Worm (Caenorhabditis elegans) whole organism, L2 larva: ENCODE results near the gene str-139.

Source experiments
- C34F6.9 ChIP-seq: fragments of 150-350 bp; optimal IDR thresholded peaks from 2 replicates; lab custom pipeline; 2014; ENCODE audit warnings: missing biosample characterization, missing genetic modification characterization
- F13H6.1 ChIP-seq: sonication (generic microtip); optimal IDR thresholded peaks from 2 replicates; lab custom pipeline; 2016; ENCODE audit warnings: missing genetic modification characterization, missing compliant biosample characterization
- aly-2 ChIP-seq: fragments of 150-350 bp; optimal IDR thresholded peaks from 2 replicates; lab custom pipeline; 2014; ENCODE audit warnings: missing biosample characterization, missing genetic modification characterization
- ama-1 ChIP-seq: fragments of 150-350 bp; optimal IDR thresholded peaks from 2 replicates; lab custom pipeline; 2018; ENCODE audit warnings: inconsistent platforms
- blmp-1 ChIP-seq: sonication (generic microtip); optimal IDR thresholded peaks from 2 replicates; lab custom pipeline; 2017; ENCODE audit warnings: missing genetic modification characterization, mild to moderate bottlenecking, missing compliant biosample characterization, antibody characterized with exemption, moderate library complexity; ENCODE audit not compliant: insufficient read depth
- ceh-16 ChIP-seq: fragments of 150-350 bp; optimal IDR thresholded peaks from 2 replicates; lab custom pipeline; 2014; ENCODE audit warnings: missing biosample characterization, missing genetic modification characterization
- ceh-82 ChIP-seq: fragments of 150-350 bp; optimal IDR thresholded peaks from 2 replicates; lab custom pipeline; 2014; ENCODE audit warnings: missing biosample characterization, missing genetic modification characterization
- crh-2 ChIP-seq: sonication (generic microtip); optimal IDR thresholded peaks from 2 replicates; lab custom pipeline; 2017; ENCODE audit warnings: missing biosample characterization, missing genetic modification characterization
- dmd-4 ChIP-seq: sonication (generic microtip); optimal IDR thresholded peaks from 2 replicates; lab custom pipeline; 2017; ENCODE audit warnings: missing biosample characterization, missing genetic modification characterization
- elt-1 ChIP-seq: fragments of 150-350 bp; optimal IDR thresholded peaks from 2 replicates; lab custom pipeline; 2014; ENCODE audit warnings: missing biosample characterization, missing genetic modification characterization
- lin-11 ChIP-seq: fragments of 150-350 bp; sonication (generic microtip); optimal IDR thresholded peaks from 2 replicates; lab custom pipeline; 2014; ENCODE audit warnings: missing biosample characterization, missing genetic modification characterization, inconsistent platforms, mixed read lengths
- lin-13 ChIP-seq: fragments of 150-350 bp; optimal IDR thresholded peaks from 2 replicates; lab custom pipeline; 2014; ENCODE audit warnings: missing biosample characterization, missing genetic modification reagents, missing genetic modification characterization
- lin-39 ChIP-seq: fragments of 150-350 bp; optimal IDR thresholded peaks from 2 replicates; lab custom pipeline; 2014; ENCODE audit warnings: missing biosample characterization, missing genetic modification reagents, missing genetic modification characterization
- lsy-2 ChIP-seq, 2 experiments: fragments of 150-350 bp in 1 of 2; sonication (generic microtip) in 1 of 2; optimal IDR thresholded peaks; 2 replicates each; lab custom pipeline; 2014 to 2017; ENCODE audit warnings: missing biosample characterization in 2 of 2, missing genetic modification characterization in 2 of 2
- mab-5 ChIP-seq: fragments of 150-350 bp; optimal IDR thresholded peaks from 2 replicates; lab custom pipeline; 2014; ENCODE audit warnings: missing biosample characterization, missing genetic modification characterization
- mbf-1 ChIP-seq: sonication (generic microtip); optimal IDR thresholded peaks from 2 replicates; lab custom pipeline; 2017; ENCODE audit warnings: missing biosample characterization, missing genetic modification characterization
- nhr-10 ChIP-seq: sonication (generic microtip); optimal IDR thresholded peaks from 2 replicates; lab custom pipeline; 2017; ENCODE audit warnings: missing biosample characterization, missing genetic modification characterization
- nhr-11 ChIP-seq: fragments of 150-350 bp; optimal IDR thresholded peaks from 2 replicates; lab custom pipeline; 2014; ENCODE audit warnings: missing biosample characterization, missing genetic modification characterization
- nhr-21 ChIP-seq: fragments of 150-350 bp; optimal IDR thresholded peaks from 2 replicates; lab custom pipeline; 2014; ENCODE audit warnings: missing biosample characterization, missing genetic modification characterization
- nhr-23 ChIP-seq: fragments of 150-350 bp; optimal IDR thresholded peaks from 2 replicates; lab custom pipeline; 2014; ENCODE audit warnings: missing biosample characterization, missing genetic modification reagents, missing genetic modification characterization
- nhr-237 ChIP-seq: fragments of 150-350 bp; optimal IDR thresholded peaks from 2 replicates; lab custom pipeline; 2014; ENCODE audit warnings: missing biosample characterization, missing genetic modification characterization
- nhr-25 ChIP-seq: fragments of 150-350 bp; sonication (generic microtip); optimal IDR thresholded peaks from 3 replicates; lab custom pipeline; 2014; ENCODE audit warnings: missing biosample characterization, missing genetic modification characterization
- nhr-6 ChIP-seq: fragments of 150-350 bp; optimal IDR thresholded peaks from 2 replicates; lab custom pipeline; 2014; ENCODE audit warnings: missing biosample characterization, missing genetic modification characterization
- nhr-77 ChIP-seq: fragments of 150-350 bp; optimal IDR thresholded peaks from 2 replicates; lab custom pipeline; 2014; ENCODE audit warnings: missing biosample characterization, missing genetic modification characterization
- sem-4 ChIP-seq: fragments of 150-350 bp; optimal IDR thresholded peaks from 2 replicates; lab custom pipeline; 2014; ENCODE audit warnings: missing biosample characterization, missing genetic modification reagents, missing genetic modification characterization
- skn-1 ChIP-seq: sonication (generic microtip); optimal IDR thresholded peaks from 2 replicates; lab custom pipeline; 2017; ENCODE audit warnings: missing biosample characterization, missing genetic modification characterization
- sma-3 ChIP-seq: sonication (generic microtip); optimal IDR thresholded peaks from 2 replicates; lab custom pipeline; 2016; ENCODE audit warnings: missing genetic modification reagents, missing genetic modification characterization, missing compliant biosample characterization
- sma-9 ChIP-seq, 2 experiments: fragments of 150-350 bp in 1 of 2; sonication (generic microtip) in 1 of 2; optimal IDR thresholded peaks; 2 replicates each; lab custom pipeline; 2014 to 2016; ENCODE audit warnings: missing genetic modification characterization in 2 of 2, mild to moderate bottlenecking in 1 of 2, missing biosample characterization in 1 of 2, missing compliant biosample characterization in 1 of 2, missing genetic modification reagents in 1 of 2, moderate library complexity in 1 of 2
- snpc-4 ChIP-seq: fragments of 150-350 bp; optimal IDR thresholded peaks from 2 replicates; lab custom pipeline; 2014; ENCODE audit warnings: missing biosample characterization, missing genetic modification characterization
- unc-39 ChIP-seq: fragments of 150-350 bp; optimal IDR thresholded peaks from 2 replicates; lab custom pipeline; 2014; ENCODE audit warnings: missing biosample characterization, missing genetic modification characterization
- unc-55 ChIP-seq: fragments of 150-350 bp; sonication (generic microtip); optimal IDR thresholded peaks from 3 replicates; lab custom pipeline; 2014; ENCODE audit warnings: missing biosample characterization, missing genetic modification reagents, missing genetic modification characterization
- unc-62 ChIP-seq: fragments of 150-350 bp; optimal IDR thresholded peaks from 2 replicates; lab custom pipeline; 2014; ENCODE audit warnings: missing biosample characterization, missing genetic modification reagents, missing genetic modification characterization
- ztf-1 ChIP-seq: fragments of 200-800 bp; sonication (Bioruptor generic); conservative IDR thresholded peaks from 2 replicates; pipeline ENCODE4 v1.3.6; 2022; ENCODE audit warnings: missing genetic modification characterization, missing compliant biosample characterization
- ztf-11 ChIP-seq: sonication (generic microtip); optimal IDR thresholded peaks from 2 replicates; lab custom pipeline; 2017; ENCODE audit warnings: missing biosample characterization, missing genetic modification characterization
- ztf-4 ChIP-seq: fragments of 150-350 bp; optimal IDR thresholded peaks from 2 replicates; lab custom pipeline; 2014; ENCODE audit warnings: missing biosample characterization, missing genetic modification characterization

Gene str-139

DNA sequence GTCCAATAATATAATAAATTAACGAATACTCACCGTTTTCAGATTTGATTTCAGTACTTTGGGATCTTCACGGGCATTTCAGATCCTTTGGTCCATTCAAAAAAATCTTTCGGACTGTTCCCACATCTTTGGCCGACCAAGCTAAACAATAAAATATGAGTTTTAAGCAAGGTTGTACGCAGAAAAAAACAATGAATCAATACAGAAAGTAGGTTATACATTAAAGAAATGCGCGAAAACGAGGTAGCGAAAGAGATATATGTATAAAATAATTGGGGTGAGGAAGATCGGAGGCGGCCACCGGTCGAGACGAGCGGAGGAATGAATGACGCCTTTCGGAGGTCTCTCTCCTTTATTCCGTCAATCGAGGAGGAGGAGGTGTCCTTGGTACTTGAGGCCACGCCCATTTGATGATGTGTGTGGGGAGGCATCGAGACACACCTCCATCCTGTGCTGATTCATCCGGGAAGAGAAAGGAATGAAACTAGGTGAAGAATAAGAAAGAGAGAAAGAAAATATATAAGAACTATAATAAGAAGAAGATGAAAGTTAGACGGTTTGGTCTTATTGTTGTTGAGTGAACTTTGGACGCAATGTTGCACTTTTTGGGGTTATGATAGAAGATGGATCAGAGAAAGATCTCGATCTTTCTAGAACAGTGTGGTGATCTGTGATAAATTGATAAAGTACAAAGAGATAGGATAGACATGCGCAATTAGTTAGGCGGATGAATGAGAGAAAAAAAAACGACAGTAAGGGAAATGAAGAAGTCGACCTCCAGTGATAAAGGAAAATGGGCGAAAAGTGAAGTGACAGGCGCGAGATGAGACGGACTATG, 21.5 kb downstream of the str-139 start (continued):
- no peak for TF ChIP-seq nhr-77
- TF ChIP-seq ceh-82 (tag; lab: Kevin White, UChicago) = no peak
- TF ChIP-seq nhr-23 (tag; lab: Kevin White, UChicago) = no peak
- TF ChIP-seq mab-5 (tag; lab: Kevin White, UChicago) = no peak

DNA sequence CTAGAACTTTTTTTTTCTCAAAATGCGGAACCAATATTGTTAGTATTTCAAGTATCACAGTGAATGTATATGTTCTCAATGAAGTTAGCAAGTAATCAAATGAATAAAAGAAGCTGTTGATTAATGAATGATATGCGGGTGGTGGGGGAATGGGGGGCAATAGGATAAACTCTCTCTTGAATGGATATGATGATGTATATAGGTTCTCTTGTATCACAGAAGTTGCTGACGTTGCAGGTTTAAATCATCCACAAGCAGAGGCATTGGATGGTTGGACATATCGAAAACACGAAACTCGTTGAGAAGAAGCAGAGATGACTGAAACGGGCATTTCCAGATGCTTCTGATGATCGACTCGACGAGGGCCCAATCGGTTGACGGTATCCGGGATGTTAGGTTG, 22.4 kb downstream of the str-139 start:
- no peak for TF ChIP-seq nhr-77
- TF ChIP-seq ama-1 (lab: Kevin White, UChicago) = peak; percentile 73
- TF ChIP-seq sma-9 (GFP tag; optimal IDR thresholded peaks at IDR 0.05; lab: Kevin White, UChicago) = peak; percentile 5
- no peak for TF ChIP-seq sma-9 (tag; optimal IDR thresholded peaks at IDR 0.05; lab: Kevin White, UChicago)
- TF ChIP-seq nhr-237 = no peak
- TF ChIP-seq crh-2 (tag; lab: Kevin White, UChicago) = no peak
- TF ChIP-seq nhr-21 (tag; lab: Kevin White, UChicago) = peak; percentile 34
- TF ChIP-seq ztf-11 (tag; lab: Kevin White, UChicago) = no peak
- TF ChIP-seq unc-62 (GFP tag; lab: Kevin White, UChicago) = no peak
- no peak for TF ChIP-seq sma-3 (GFP tag; lab: Kevin White, UChicago)
- TF ChIP-seq mbf-1 (tag; lab: Kevin White, UChicago) = no peak

DNA sequence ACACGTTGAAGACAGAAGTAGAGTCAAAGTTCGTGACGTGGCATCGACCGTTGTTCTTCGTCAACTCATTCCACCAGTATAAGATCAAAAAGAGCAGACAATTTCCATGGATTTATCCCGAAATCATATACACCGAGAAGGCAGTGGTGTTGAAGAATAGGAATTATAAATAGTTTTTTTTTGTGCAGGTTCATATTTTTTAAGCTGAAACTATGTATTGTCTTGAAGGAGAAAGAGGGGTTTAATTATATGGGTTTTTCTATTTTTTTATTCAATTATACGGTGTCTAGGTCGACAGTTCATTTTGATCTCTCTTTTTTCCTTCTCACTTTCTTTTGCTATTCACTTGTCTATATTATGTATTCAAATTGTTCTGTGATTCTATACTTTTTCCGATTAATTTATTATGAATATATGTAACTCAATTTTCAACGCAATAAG, 22.9 kb downstream of the str-139 start:
- peak; percentile 90 for TF ChIP-seq sma-3 (GFP tag; lab: Kevin White, UChicago)
- TF ChIP-seq nhr-77 = peak; percentile 38
- no peak for TF ChIP-seq ztf-1
- no peak for TF ChIP-seq ztf-11 (tag; lab: Kevin White, UChicago)
- peak; percentile 70 for TF ChIP-seq lin-13 (GFP tag; lab: Kevin White, UChicago)
- TF ChIP-seq sem-4 (tag; lab: Kevin White, UChicago) = peak; percentile 80
- TF ChIP-seq blmp-1 (tag; lab: Kevin White, UChicago) = peak; percentile 34
- TF ChIP-seq nhr-11 (tag; lab: Kevin White, UChicago) = peak; percentile 71
- TF ChIP-seq dmd-4 (tag; lab: Kevin White, UChicago) = no peak
- peak; percentile 50 for TF ChIP-seq ceh-16 (tag; lab: Kevin White, UChicago)
- peak; percentile 21 for TF ChIP-seq nhr-6 (tag; lab: Kevin White, UChicago)
- no peak for TF ChIP-seq sma-9 (GFP tag; optimal IDR thresholded peaks at IDR 0.05; lab: Kevin White, UChicago)
- TF ChIP-seq sma-9 (tag; optimal IDR thresholded peaks at IDR 0.05; lab: Kevin White, UChicago) = no peak
- no peak for TF ChIP-seq nhr-237
- TF ChIP-seq nhr-21 (tag; lab: Kevin White, UChicago) = peak; percentile 93
- no peak for TF ChIP-seq unc-55 (GFP tag; lab: Kevin White, UChicago)
- no peak for TF ChIP-seq F13H6.1
- no peak for TF ChIP-seq aly-2 (tag; lab: Kevin White, UChicago)
- TF ChIP-seq nhr-10 (tag; lab: Kevin White, UChicago) = peak; percentile 54
- TF ChIP-seq elt-1 (tag; lab: Kevin White, UChicago) = no peak
- peak in 1 of 2 experiments; percentile 45 for TF ChIP-seq lsy-2 (tag; optimal IDR thresholded peaks at IDR 0.05; lab: Kevin White, UChicago)
- peak; percentile 73 for TF ChIP-seq ztf-4 (tag; lab: Kevin White, UChicago)
- no peak for TF ChIP-seq lin-11
- TF ChIP-seq unc-39 (tag; lab: Kevin White, UChicago) = no peak
- TF ChIP-seq snpc-4 (tag; lab: Kevin White, UChicago) = no peak
- TF ChIP-seq C34F6.9 (tag; lab: Kevin White, UChicago) = no peak
- no peak for TF ChIP-seq ceh-82 (tag; lab: Kevin White, UChicago)
- peak; percentile 65 for TF ChIP-seq nhr-25 (tag; lab: Kevin White, UChicago)
- no peak for TF ChIP-seq skn-1 (tag; lab: Kevin White, UChicago)
- no peak for TF ChIP-seq lin-39 (tag; lab: Kevin White, UChicago)
- no peak for TF ChIP-seq unc-62 (GFP tag; lab: Kevin White, UChicago)
- TF ChIP-seq, all 48 proteins: peak for 13

DNA sequence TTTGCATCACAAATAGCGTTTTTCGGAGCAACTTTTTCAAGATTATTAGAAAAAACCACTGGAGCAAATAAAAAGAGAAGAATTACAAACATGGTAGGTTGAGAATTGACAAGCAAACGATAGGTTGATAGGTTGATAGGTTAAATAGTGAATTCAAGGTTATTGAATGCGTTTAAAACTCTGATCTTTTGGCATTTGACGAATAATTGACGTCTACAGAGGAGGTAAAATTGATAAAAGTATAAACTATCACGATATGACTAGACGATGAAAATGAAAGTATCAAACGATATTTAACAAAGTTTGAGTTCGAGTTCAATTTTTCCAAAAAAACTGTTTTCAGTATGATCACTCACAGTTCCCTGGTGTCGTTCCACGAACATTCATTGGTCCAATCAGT, 26.0 kb downstream of the str-139 start, which contains the start of gene ZC513.14:
Gene ZC513.14, minus strand, starts transcription at position 101 of the 400 bp plus-strand sequence.
- TF ChIP-seq lin-11 = no peak
